Worm (Caenorhabditis elegans) whole organism, L4 larva: ENCODE measurements around the gene srw-86.
A peak's percentile ranks its signal among the peaks of the same experiment; 100 is the strongest.

Experiments
- F10B5.3 ChIP-seq: sonication (generic microtip); optimal IDR thresholded peaks from 2 replicates; lab custom pipeline; 2016; ENCODE audit warnings: mild to moderate bottlenecking, missing genetic modification characterization, missing compliant biosample characterization
- F26F4.8 ChIP-seq: fragments of 200-800 bp; sonication (Bioruptor generic); conservative IDR thresholded peaks from 2 replicates; pipeline ENCODE4 v1.3.6; 2022; ENCODE audit warnings: missing genetic modification characterization, missing compliant biosample characterization
- R02D3.7 ChIP-seq: fragments of 150-350 bp; sonication (generic microtip); optimal IDR thresholded peaks from 3 replicates; lab custom pipeline; 2014; ENCODE audit warnings: missing biosample characterization, missing genetic modification characterization
- ZK546.5 ChIP-seq, 2 experiments: sonication (generic microtip); optimal IDR thresholded peaks; 2 replicates each; lab custom pipeline; 2017; ENCODE audit warnings: missing biosample characterization in 2 of 2, missing genetic modification characterization in 2 of 2
- ceh-28 ChIP-seq: fragments of 150-350 bp; optimal IDR thresholded peaks from 2 replicates; lab custom pipeline; 2014; ENCODE audit warnings: missing biosample characterization, missing genetic modification reagents, missing genetic modification characterization
- ceh-32 ChIP-seq: sonication (generic microtip); optimal IDR thresholded peaks from 2 replicates; lab custom pipeline; 2016; ENCODE audit warnings: mild to moderate bottlenecking, missing genetic modification characterization, missing compliant biosample characterization; ENCODE audit not compliant: poor library complexity
- ceh-62 ChIP-seq: sonication (generic microtip); optimal IDR thresholded peaks from 2 replicates; lab custom pipeline; 2017; ENCODE audit warnings: missing biosample characterization, missing genetic modification characterization
- cey-2 ChIP-seq: sonication (generic microtip); optimal IDR thresholded peaks from 3 replicates; lab custom pipeline; 2017; ENCODE audit warnings: missing genetic modification characterization, mild to moderate bottlenecking, missing compliant biosample characterization, antibody characterized with exemption, borderline replicate concordance; ENCODE audit not compliant: insufficient read depth
- ctbp-1 ChIP-seq: fragments of 200-800 bp; sonication (Bioruptor generic); IDR thresholded peaks from 2 replicates; pipeline ENCODE4 v1.3.6; 2022; ENCODE audit warnings: missing genetic modification reagents, missing genetic modification characterization, missing compliant biosample characterization
- daf-16 ChIP-seq, 3 experiments: sonication (generic microtip); optimal IDR thresholded peaks; 2 replicates each; lab custom pipeline; 2016 to 2017; ENCODE audit warnings: missing genetic modification characterization in 3 of 3, missing genetic modification reagents in 3 of 3, mild to moderate bottlenecking in 2 of 3, missing compliant biosample characterization in 2 of 3, missing biosample characterization in 1 of 3, moderate library complexity in 1 of 3
- daf-19 ChIP-seq: fragments of 200-800 bp; sonication (Bioruptor generic); conservative IDR thresholded peaks from 2 replicates; pipeline ENCODE4 v1.3.6; 2022; ENCODE audit warnings: missing genetic modification characterization, missing compliant biosample characterization
- daf-8 ChIP-seq: fragments of 200-800 bp; sonication (Bioruptor generic); IDR thresholded peaks from 2 replicates; pipeline ENCODE4 v1.3.6; 2022; ENCODE audit warnings: missing genetic modification characterization, missing compliant biosample characterization
- dmd-8 ChIP-seq: fragments of 200-800 bp; sonication (Bioruptor generic); IDR thresholded peaks from 2 replicates; pipeline ENCODE4 v1.3.6; 2022; ENCODE audit warnings: missing genetic modification characterization, missing compliant biosample characterization
- dve-1 ChIP-seq: sonication (generic microtip); optimal IDR thresholded peaks from 2 replicates; lab custom pipeline; 2017; ENCODE audit warnings: antibody characterized with exemption, mild to moderate bottlenecking, missing genetic modification characterization, missing compliant biosample characterization; ENCODE audit not compliant: insufficient read depth
- fkh-10 ChIP-seq: fragments of 150-350 bp; optimal IDR thresholded peaks from 2 replicates; lab custom pipeline; 2014; ENCODE audit warnings: missing biosample characterization, missing genetic modification reagents, missing genetic modification characterization
- gei-8 ChIP-seq: fragments of 200-800 bp; sonication (Bioruptor generic); optimal IDR thresholded peaks from 2 replicates; lab custom pipeline; 2018; ENCODE audit warnings: mild to moderate bottlenecking, missing genetic modification characterization, missing compliant biosample characterization
- hlh-11 ChIP-seq: fragments of 200-800 bp; sonication (Bioruptor generic); optimal IDR thresholded peaks from 2 replicates; lab custom pipeline; 2018; ENCODE audit warnings: mild to moderate bottlenecking, missing genetic modification characterization, missing compliant biosample characterization
- hmg-1.1 ChIP-seq: fragments of 200-800 bp; sonication (Bioruptor generic); IDR thresholded peaks from 2 replicates; pipeline ENCODE4 v1.3.6; 2022; ENCODE audit warnings: missing genetic modification reagents, missing genetic modification characterization, missing compliant biosample characterization
- lin-38 ChIP-seq: fragments of 200-800 bp; sonication (Bioruptor generic); IDR thresholded peaks from 2 replicates; pipeline ENCODE4 v1.3.6; 2022; ENCODE audit warnings: missing genetic modification reagents, missing genetic modification characterization, missing compliant biosample characterization
- lin-39 ChIP-seq: fragments of 150-350 bp; optimal IDR thresholded peaks from 2 replicates; lab custom pipeline; 2014; ENCODE audit warnings: missing biosample characterization, missing genetic modification reagents, missing genetic modification characterization
- nhr-11 ChIP-seq: fragments of 150-350 bp; optimal IDR thresholded peaks from 2 replicates; lab custom pipeline; 2014; ENCODE audit warnings: missing biosample characterization, missing genetic modification characterization
- nhr-111 ChIP-seq: fragments of 200-800 bp; sonication (Bioruptor generic); optimal IDR thresholded peaks from 2 replicates; lab custom pipeline; 2018; ENCODE audit warnings: mild to moderate bottlenecking, missing genetic modification characterization, missing compliant biosample characterization
- nhr-28 ChIP-seq: fragments of 150-350 bp; optimal IDR thresholded peaks from 2 replicates; lab custom pipeline; 2014; ENCODE audit warnings: missing biosample characterization, missing genetic modification characterization
- nhr-48 ChIP-seq: sonication (generic microtip); optimal IDR thresholded peaks from 2 replicates; lab custom pipeline; 2016; ENCODE audit warnings: mild to moderate bottlenecking, missing genetic modification characterization, missing compliant biosample characterization
- nhr-77 ChIP-seq: fragments of 150-350 bp; optimal IDR thresholded peaks from 2 replicates; lab custom pipeline; 2014; ENCODE audit warnings: missing biosample characterization, missing genetic modification characterization
- php-3 ChIP-seq: fragments of 200-800 bp; sonication (Bioruptor generic); IDR thresholded peaks from 2 replicates; pipeline ENCODE4 v1.3.6; 2022; ENCODE audit warnings: missing genetic modification reagents, missing genetic modification characterization, missing compliant biosample characterization
- pqm-1 ChIP-seq: sonication (generic microtip); optimal IDR thresholded peaks from 2 replicates; lab custom pipeline; 2017; ENCODE audit warnings: missing biosample characterization, missing genetic modification characterization
- set-16 ChIP-seq: fragments of 200-800 bp; sonication (Bioruptor generic); IDR thresholded peaks from 2 replicates; pipeline ENCODE4 v1.3.6; 2022; ENCODE audit warnings: missing genetic modification reagents, missing genetic modification characterization, missing compliant biosample characterization
- spr-1 ChIP-seq: sonication (generic microtip); optimal IDR thresholded peaks from 2 replicates; lab custom pipeline; 2016; ENCODE audit warnings: mild to moderate bottlenecking, missing genetic modification characterization, missing compliant biosample characterization
- spr-3 ChIP-seq: fragments of 200-800 bp; sonication (Bioruptor generic); optimal IDR thresholded peaks from 2 replicates; lab custom pipeline; 2018; ENCODE audit warnings: mild to moderate bottlenecking, missing genetic modification characterization, missing compliant biosample characterization
- tag-97 ChIP-seq: fragments of 200-800 bp; sonication (Bioruptor generic); IDR thresholded peaks from 2 replicates; pipeline ENCODE4 v1.3.6; 2022; ENCODE audit warnings: missing genetic modification characterization, missing compliant biosample characterization
- unc-39 ChIP-seq: sonication (generic microtip); optimal IDR thresholded peaks from 2 replicates; lab custom pipeline; 2017; ENCODE audit warnings: missing biosample characterization, missing genetic modification characterization
- unc-62 ChIP-seq, 3 experiments: fragments of 150-350 bp in 1 of 3; sonication (generic microtip); optimal IDR thresholded peaks in 2 of 3; peaks in 1 of 3; 1 replicate in 1 of 3; 2 replicates in 2 of 3; lab custom pipeline; 2014 to 2017; ENCODE audit warnings: missing biosample characterization in 3 of 3, missing genetic modification characterization in 3 of 3, missing genetic modification reagents in 3 of 3, missing genotype in 1 of 3
- vab-7 ChIP-seq: fragments of 200-800 bp; sonication (Bioruptor generic); IDR thresholded peaks from 2 replicates; pipeline ENCODE4 v1.3.6; 2022; ENCODE audit warnings: missing genetic modification reagents, missing genetic modification characterization, missing compliant biosample characterization
- zag-1 ChIP-seq: fragments of 150-350 bp; optimal IDR thresholded peaks from 2 replicates; lab custom pipeline; 2014; ENCODE audit warnings: missing biosample characterization, missing genetic modification characterization
- zip-2 ChIP-seq: fragments of 150-350 bp; optimal IDR thresholded peaks from 2 replicates; lab custom pipeline; 2014; ENCODE audit warnings: missing biosample characterization, missing genetic modification characterization
- ztf-7 ChIP-seq: fragments of 150-350 bp; optimal IDR thresholded peaks from 2 replicates; lab custom pipeline; 2014; ENCODE audit warnings: missing biosample characterization, missing genetic modification characterization

Gene srw-86

DNA sequence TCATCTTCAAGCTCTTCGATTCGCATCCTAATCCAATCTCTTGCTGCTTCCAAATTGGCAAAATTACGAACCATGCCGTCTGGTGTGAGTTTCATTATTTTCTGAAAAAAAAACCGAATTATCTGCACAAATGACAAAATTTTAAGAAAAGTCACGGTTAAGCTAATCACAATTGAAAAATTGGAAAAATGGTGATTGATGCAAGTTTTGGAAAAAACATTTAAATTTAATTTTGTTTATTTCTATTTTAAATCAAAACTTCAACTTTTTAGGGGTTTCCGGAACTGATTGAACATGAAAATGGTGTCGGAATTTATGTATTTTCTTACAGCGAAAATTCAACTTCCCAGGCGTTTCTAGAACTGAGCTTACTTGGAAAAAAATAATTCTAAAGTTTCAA lies 2.3 kb upstream of the srw-86 start, which contains the start of gene C25F9.12:
Gene C25F9.12 (minus strand): TSS at position 101 of the 400 bp plus-strand sequence.
- TF ChIP-seq nhr-11 (tag; lab: Kevin White, UChicago) (no peak), ZK546.5 (tag; optimal IDR thresholded peaks at IDR 0.05; lab: Kevin White, UChicago) (no peak), php-3 (GFP tag; lab: Robert Waterston, UW) (no peak), zag-1 (tag; lab: Kevin White, UChicago) (no peak), spr-3 (no peak), unc-39 (tag; lab: Kevin White, UChicago) (no peak), hmg-1.1 (no peak), ceh-62 (no peak)

DNA sequence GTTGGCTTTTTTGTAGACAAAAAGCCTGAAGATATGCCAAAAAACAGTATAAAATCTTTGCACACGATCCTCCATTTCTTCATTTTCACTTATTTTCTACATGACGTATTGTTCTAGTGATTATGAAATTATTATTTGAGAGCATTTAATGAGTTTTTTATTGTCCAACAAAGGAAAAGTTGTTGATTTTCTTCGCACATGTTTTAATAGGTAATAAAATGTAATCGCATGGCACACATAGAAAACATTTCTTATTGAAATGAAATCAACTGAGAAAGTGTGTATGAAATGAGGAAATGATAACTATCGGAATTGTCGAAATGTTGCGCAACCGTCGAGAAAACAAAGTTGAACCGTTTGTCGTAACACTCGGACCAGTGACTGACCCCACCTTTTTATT lies 910 bp upstream of the srw-86 start:
- TF ChIP-seq zip-2 (tag; lab: Kevin White, UChicago) (peak; percentile 50), pqm-1 (peak; percentile 23), ceh-32 (no peak), php-3 (GFP tag; lab: Robert Waterston, UW) (peak; percentile 97), daf-16 (GFP tag; optimal IDR thresholded peaks at IDR 0.05; lab: Kevin White, UChicago) (no peak), daf-16 (tag; optimal IDR thresholded peaks at IDR 0.05; lab: Kevin White, UChicago) (peak; percentile 79), ctbp-1 (GFP tag; lab: Robert Waterston, UW) (no peak), unc-39 (tag; lab: Kevin White, UChicago) (no peak), hlh-11 (peak; percentile 28), nhr-28 (tag; lab: Kevin White, UChicago) (peak; percentile 5), dve-1 (tag; lab: Kevin White, UChicago) (peak; percentile 48), ztf-7 (tag; lab: Kevin White, UChicago) (no peak), nhr-11 (tag; lab: Kevin White, UChicago) (no peak)
- TF ChIP-seq, all 104 proteins: peak for 7

- peak; percentile 92 for TF ChIP-seq php-3 (GFP tag; lab: Robert Waterston, UW)
- peak; percentile 3 for TF ChIP-seq zip-2 (tag; lab: Kevin White, UChicago)
These were observed 1.2 kb downstream of the srw-86 start for ce11 chrV:19399282-19399681.

DNA sequence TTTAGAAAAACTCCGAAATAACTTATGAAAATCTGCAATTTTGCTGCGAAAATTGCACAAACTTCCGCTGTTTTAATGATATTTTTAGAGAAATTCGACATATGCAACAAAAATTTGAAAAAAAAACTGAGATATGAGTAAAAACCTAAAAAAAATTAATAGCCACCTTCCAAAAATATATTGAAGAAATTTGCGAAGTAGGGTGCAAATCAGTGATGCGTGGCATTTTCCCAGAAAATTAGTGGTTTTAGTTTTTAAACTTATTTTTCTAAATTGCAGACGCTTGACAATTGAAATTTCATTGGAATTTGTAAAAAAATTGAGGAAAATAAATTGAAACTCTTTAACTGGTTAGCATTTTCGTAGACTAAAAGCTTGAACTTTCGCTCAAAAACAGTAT lies 1.6 kb downstream of the srw-86 start, which contains the start of gene C25F9.13:
Gene C25F9.13 (minus strand): TSS at position 101 of the 400 bp plus-strand sequence.
- no peak for TF ChIP-seq daf-8
- no peak for TF ChIP-seq ceh-28
- TF ChIP-seq fkh-10 (GFP tag; lab: Kevin White, UChicago): no peak
- TF ChIP-seq daf-19 (GFP tag; lab: Robert Waterston, UW): no peak
- TF ChIP-seq nhr-48: no peak
- TF ChIP-seq gei-8 (GFP tag; lab: Kevin White, UChicago): no peak
- no peak for TF ChIP-seq F10B5.3
- TF ChIP-seq ctbp-1 (GFP tag; lab: Robert Waterston, UW): no peak
- TF ChIP-seq cey-2 (tag; lab: Kevin White, UChicago): no peak
- no peak for TF ChIP-seq tag-97 (GFP tag; lab: Robert Waterston, UW)
- no peak for TF ChIP-seq unc-39 (tag; lab: Kevin White, UChicago)
- TF ChIP-seq, all 104 proteins: peak for 0

ce11 chrV:19398396-19398795 lies 2.1 kb downstream of the srw-86 start:
- TF ChIP-seq dmd-8 (GFP tag; lab: Robert Waterston, UW) (no peak), vab-7 (no peak)
- TF ChIP-seq, all 104 proteins: peak for 0

DNA sequence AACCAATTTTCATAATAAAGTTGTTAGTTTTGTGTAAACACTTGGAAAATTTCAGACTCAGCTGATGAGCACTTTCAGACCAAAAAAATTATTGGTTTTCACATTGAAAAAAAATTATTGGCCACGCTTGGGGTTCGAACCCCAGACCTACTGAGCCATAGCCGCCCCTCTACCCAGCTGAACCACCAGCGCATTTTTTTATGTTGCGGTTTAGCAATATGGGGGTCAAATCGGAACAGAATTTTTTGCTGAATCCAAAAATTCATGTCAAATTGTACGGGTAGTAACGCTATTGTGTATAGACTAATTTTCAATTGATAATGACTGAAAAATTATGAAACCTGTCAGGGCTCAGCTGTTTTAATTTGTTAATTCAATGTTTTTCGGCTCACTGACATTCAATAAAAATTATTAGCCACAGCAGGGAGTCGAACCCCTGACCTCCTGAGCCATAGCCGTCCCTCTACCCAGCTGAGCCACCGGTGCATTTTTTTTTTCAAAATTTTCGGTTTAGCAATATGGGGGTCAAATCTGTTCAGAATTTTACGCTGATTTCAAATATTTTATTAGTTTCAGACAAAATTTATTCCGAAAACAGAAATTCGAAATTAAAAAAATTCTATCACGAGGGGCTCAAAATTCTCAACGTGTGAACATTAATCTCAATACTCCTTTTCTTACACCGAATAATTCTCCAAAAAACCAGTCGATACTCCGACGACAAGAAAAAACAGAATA lies 3.8 kb downstream of the srw-86 start:
- no peak for TF ChIP-seq nhr-77
- TF ChIP-seq unc-62 (GFP tag; optimal IDR thresholded peaks at IDR 0.05 in 1 of 2; lab: Kevin White, UChicago): peak in 1 of 2 experiments; percentile 62
- no peak for TF ChIP-seq unc-62 (tag; optimal IDR thresholded peaks at IDR 0.05; lab: Kevin White, UChicago)
- no peak for TF ChIP-seq R02D3.7 (tag; lab: Kevin White, UChicago)
- no peak for TF ChIP-seq spr-1 (tag; lab: Kevin White, UChicago)
- TF ChIP-seq F26F4.8 (GFP tag; lab: Robert Waterston, UW): no peak
- TF ChIP-seq lin-39 (tag; lab: Kevin White, UChicago): no peak
- TF ChIP-seq lin-38 (GFP tag; lab: Robert Waterston, UW): 0 out of 2 replicates have a peak, but pooled peaks have one; percentile 34
- TF ChIP-seq nhr-111 (GFP tag; lab: Kevin White, UChicago): no peak
- no peak for TF ChIP-seq pqm-1
- TF ChIP-seq set-16 (GFP tag; lab: Robert Waterston, UW): no peak
